Fruit fly (Drosophila melanogaster) whole organism: Measurements from ENCODE around the gene CG32365.

Experiments
- CG8478 ChIP-seq: fragments of >200 bp; optimal IDR thresholded peaks from 2 replicates; lab custom pipeline; 2018; ENCODE audit warnings: inconsistent platforms
- Dll ChIP-seq: fragments of >200 bp; optimal IDR thresholded peaks from 2 replicates; lab custom pipeline; 2017
- EcR ChIP-seq, 2 experiments: fragments of >200 bp; optimal IDR thresholded peaks; 2 replicates each; lab custom pipeline; 2017; ENCODE audit warnings: missing biosample characterization in 2 of 2, missing genetic modification characterization in 2 of 2, missing genetic modification reagents in 2 of 2
- pan ChIP-seq: fragments of >200 bp; optimal IDR thresholded peaks from 2 replicates; lab custom pipeline; 2017
- psq ChIP-seq: fragments of >200 bp; optimal IDR thresholded peaks from 2 replicates; lab custom pipeline; 2017
- usp ChIP-seq: fragments of >200 bp; optimal IDR thresholded peaks from 2 replicates; lab custom pipeline; 2017; ENCODE audit warnings: missing biosample characterization, missing genetic modification characterization, mixed read lengths

CG32365 gene

DNA sequence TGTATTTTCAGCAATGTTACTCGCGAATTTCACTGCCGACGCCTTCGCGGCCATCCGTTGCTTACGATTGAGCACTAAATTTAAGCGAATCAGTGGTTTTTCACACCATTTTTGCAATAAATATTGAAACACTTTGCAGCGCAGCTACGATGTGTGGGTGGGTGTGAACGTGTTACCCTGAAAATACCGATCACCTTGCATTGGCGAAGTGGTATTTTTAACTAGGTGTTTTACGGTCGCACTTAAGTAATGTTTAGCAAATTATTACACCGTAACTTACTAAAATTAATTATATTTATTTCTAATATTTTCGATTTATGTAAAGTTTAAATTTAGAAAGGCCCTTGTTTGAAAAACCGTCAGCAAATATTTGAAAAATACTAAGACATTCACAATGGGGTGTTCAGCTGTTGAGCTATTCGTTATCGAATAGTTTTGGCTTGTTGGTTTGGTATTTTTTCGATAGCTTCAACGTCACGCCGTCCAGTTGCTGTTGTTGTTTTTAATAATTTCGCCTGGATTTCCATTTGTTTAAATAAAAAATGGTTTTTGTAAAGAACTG, 67.2 kb downstream of the CG32365 start, which contains the start of the genes syd and Srp9:
Gene syd (minus strand): TSS at position 188 of the 562 bp plus-strand sequence.
Gene Srp9 (plus strand): TSS at position 441 of the 562 bp plus-strand sequence.
- TF ChIP-seq pan (lab: Kevin White, UChicago) = no peak
- no peak for TF ChIP-seq Dll (lab: Kevin White, UChicago)
- TF ChIP-seq CG8478 (lab: Kevin White, UChicago) = no peak
- TF ChIP-seq usp (GFP tag; lab: Kevin White, UChicago) = no peak
- no peak for TF ChIP-seq psq (lab: Kevin White, UChicago)
- no peak for TF ChIP-seq EcR (GFP tag; optimal IDR thresholded peaks at IDR 0.05; lab: Kevin White, UChicago)

DNA sequence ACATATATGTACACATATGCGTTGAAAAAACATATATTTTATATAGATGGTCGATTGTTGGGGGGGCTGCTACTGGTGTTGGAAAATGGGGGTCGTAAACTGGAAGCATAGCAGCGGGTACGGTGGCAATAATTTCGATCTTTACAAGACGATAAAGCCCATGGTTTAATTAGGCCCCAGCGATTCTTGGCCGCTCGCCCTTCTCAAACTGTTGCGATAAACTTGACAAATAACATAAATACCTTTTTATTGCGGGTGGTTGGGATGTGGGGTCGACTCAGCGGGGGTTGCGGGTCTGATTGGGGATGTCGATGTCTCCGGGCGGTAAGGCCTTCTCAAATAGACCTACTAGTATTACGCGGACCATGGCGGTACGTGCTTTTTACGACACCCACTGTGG, 69.8 kb downstream of the CG32365 start:
- TF ChIP-seq CG8478 (lab: Kevin White, UChicago) = no peak
- no peak for TF ChIP-seq pan (lab: Kevin White, UChicago)
- TF ChIP-seq usp (GFP tag; lab: Kevin White, UChicago) = no peak
- no peak for TF ChIP-seq Dll (lab: Kevin White, UChicago)
- no peak for TF ChIP-seq psq (lab: Kevin White, UChicago)
- TF ChIP-seq EcR (GFP tag; optimal IDR thresholded peaks at IDR 0.05; lab: Kevin White, UChicago) = no peak

DNA sequence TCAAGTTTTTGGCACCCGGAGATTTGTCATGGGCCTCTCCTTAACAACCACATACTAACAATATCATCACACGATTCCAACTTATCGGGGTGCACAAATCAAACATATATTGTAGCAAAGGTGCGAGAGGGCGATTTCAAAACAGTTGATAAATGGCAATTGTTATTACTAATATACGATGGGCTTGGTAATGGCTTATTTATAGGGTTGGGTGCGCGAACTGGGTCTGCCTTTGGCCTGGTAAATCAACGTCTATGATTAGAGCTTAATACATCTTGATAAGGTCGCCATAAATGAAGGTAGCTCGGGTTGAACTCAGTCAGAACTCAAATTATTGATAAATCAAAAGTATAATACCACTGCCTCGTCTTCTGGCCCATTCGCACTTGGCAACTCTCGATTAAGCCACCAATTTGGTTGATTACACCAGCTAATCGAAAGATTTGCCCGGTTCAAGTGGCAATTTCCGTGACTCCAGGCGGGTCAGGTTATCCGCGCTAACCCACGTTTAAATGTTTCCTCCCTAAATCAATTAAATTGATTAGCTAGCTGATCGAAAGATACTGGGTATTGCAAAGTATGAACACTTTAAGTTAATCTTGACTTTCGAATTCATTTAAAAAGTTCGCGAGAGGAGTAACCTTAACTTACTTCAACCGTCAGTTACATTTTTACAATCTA, 71.9 kb downstream of the CG32365 start:
- no peak for TF ChIP-seq pan (lab: Kevin White, UChicago)
- no peak for TF ChIP-seq CG8478 (lab: Kevin White, UChicago)
- TF ChIP-seq psq (lab: Kevin White, UChicago) = no peak
- TF ChIP-seq usp (GFP tag; lab: Kevin White, UChicago) = no peak
- TF ChIP-seq EcR (GFP tag; optimal IDR thresholded peaks at IDR 0.05; lab: Kevin White, UChicago) = no peak
- TF ChIP-seq Dll (lab: Kevin White, UChicago) = no peak

DNA sequence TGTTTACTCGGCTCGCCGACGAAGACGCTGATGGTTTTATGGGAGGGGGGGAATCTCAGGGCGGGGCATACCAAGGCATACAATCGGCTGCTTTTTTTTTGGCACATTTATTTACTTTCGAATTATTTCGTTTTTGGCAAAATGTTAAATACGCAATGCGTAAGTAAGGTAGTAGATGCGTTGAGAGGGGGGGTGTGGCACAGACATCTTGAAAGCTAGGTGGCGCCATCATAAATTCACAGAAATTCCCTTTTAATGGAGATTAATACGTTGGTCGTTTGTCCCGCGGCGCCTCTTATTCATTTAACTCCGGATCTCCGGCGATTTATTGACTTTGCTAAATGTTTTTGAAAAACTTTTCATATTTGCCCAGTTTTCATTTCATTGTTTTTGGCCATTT, 72.7 kb downstream of the CG32365 start:
- no peak for TF ChIP-seq Dll (lab: Kevin White, UChicago)
- TF ChIP-seq CG8478 (lab: Kevin White, UChicago) = no peak
- no peak for TF ChIP-seq usp (GFP tag; lab: Kevin White, UChicago)
- no peak for TF ChIP-seq EcR (GFP tag; optimal IDR thresholded peaks at IDR 0.05; lab: Kevin White, UChicago)
- no peak for TF ChIP-seq pan (lab: Kevin White, UChicago)
- no peak for TF ChIP-seq psq (lab: Kevin White, UChicago)

DNA sequence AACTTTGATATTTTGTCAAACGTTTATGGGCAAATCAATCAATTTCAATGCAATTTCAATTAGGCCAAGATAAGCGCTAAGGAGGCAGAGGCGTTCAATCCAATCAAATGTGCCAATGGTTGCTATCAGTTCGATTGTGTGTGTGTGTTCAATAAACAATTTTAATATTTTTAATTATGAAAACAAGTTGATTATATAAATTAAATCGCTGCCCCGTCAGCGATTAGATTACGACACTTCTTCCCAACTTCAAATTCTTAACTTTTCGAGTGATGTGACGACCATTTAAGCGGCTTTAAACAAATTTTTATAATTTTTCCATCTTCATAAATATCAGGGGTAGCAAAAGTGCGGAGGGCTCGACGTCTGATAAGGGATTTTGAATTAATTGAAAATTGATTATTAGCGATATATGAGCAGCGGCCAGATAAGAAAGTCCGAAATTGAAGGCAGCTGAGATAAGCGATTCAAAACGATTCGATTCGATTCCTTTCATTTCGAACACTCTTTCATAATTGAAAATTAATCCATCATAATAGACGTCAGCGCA, 73.6 kb downstream of the CG32365 start:
- no peak for TF ChIP-seq usp (GFP tag; lab: Kevin White, UChicago)
- TF ChIP-seq psq (lab: Kevin White, UChicago) = no peak
- TF ChIP-seq Dll (lab: Kevin White, UChicago) = no peak
- no peak for TF ChIP-seq CG8478 (lab: Kevin White, UChicago)
- TF ChIP-seq EcR (GFP tag; optimal IDR thresholded peaks at IDR 0.05; lab: Kevin White, UChicago) = no peak

DNA sequence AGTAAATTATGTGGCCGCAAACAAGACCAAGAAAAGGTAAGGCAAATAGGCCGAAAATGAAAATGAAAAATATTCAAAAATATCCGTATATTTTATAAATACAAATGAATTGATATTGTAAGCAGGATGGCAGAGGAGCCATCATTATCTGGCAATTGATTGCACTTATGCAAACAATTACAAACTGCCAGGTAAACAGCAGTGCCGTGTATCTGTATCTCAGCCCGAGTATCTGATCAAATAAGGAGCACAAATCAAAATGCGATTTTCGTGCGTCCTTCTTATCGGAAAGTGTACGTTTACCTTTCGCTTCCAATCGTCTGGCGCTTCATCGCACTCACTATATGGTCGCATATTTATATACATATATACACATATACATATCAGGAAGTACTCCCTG, 74.2 kb downstream of the CG32365 start:
- no peak for TF ChIP-seq Dll (lab: Kevin White, UChicago)
- no peak for TF ChIP-seq CG8478 (lab: Kevin White, UChicago)
- no peak for TF ChIP-seq EcR (GFP tag; optimal IDR thresholded peaks at IDR 0.05; lab: Kevin White, UChicago)
- no peak for TF ChIP-seq usp (GFP tag; lab: Kevin White, UChicago)
- no peak for TF ChIP-seq pan (lab: Kevin White, UChicago)
- no peak for TF ChIP-seq psq (lab: Kevin White, UChicago)

DNA sequence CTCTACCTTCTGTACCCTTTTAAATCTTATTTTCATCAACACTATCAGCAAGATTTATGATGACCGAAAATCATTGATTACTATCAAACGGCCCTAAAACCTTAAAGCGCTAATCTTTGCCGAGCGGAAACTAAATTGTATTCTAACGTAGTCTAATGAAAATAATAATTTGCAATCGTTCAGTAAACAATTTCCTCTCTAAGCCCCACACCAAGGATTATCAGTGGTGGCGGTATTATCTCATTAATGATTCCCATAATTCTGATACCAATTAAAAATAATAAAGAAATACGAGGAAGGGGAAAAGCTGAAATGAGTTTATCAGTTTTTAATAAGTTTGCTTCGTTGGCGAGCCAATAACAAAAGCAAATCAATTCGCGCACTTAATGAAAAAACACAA, 75.1 kb downstream of the CG32365 start:
- TF ChIP-seq psq (lab: Kevin White, UChicago) (no peak), usp (GFP tag; lab: Kevin White, UChicago) (no peak), Dll (lab: Kevin White, UChicago) (no peak), pan (lab: Kevin White, UChicago) (no peak), EcR (GFP tag; optimal IDR thresholded peaks at IDR 0.05; lab: Kevin White, UChicago) (no peak)
